Fruit fly (Drosophila melanogaster) whole organism, embryonic: ENCODE measurements around the gene CG6414.

Source experiments
- Antp ChIP-seq: fragments of 200-800 bp; sonication (Bioruptor generic); optimal IDR thresholded peaks from 3 replicates; lab custom pipeline; 2016; ENCODE audit warnings: missing biosample characterization, missing genetic modification characterization
- Asciz ChIP-seq: fragments of 200-800 bp; sonication (Bioruptor generic); optimal IDR thresholded peaks from 2 replicates; lab custom pipeline; 2017; ENCODE audit warnings: missing biosample characterization, mild to moderate bottlenecking, missing genetic modification characterization, missing genetic modification reagents
- Atf-2 ChIP-seq: fragments of 200-800 bp; sonication (Bioruptor generic); optimal IDR thresholded peaks from 2 replicates; lab custom pipeline; 2016; ENCODE audit warnings: missing biosample characterization, missing genetic modification characterization
- B-H1 ChIP-seq: fragments of 200-800 bp; sonication (Bioruptor generic); IDR thresholded peaks from 3 replicates; pipeline ENCODE4 v1.3.6; 2022; ENCODE audit warnings: missing biosample characterization, missing genetic modification characterization
- CG1024 ChIP-seq: fragments of 200-800 bp; sonication (Bioruptor generic); IDR thresholded peaks from 2 replicates; pipeline ENCODE4 v1.3.6; 2022; ENCODE audit warnings: missing biosample characterization, missing genetic modification characterization
- CG10654 ChIP-seq: fragments of 200-800 bp; sonication (Bioruptor generic); optimal IDR thresholded peaks from 2 replicates; lab custom pipeline; 2016; ENCODE audit warnings: missing biosample characterization, missing genetic modification characterization
- CG15696 ChIP-seq: fragments of 200-800 bp; sonication (Bioruptor generic); optimal IDR thresholded peaks from 2 replicates; lab custom pipeline; 2019; ENCODE audit warnings: missing biosample characterization, mild to moderate bottlenecking, missing genetic modification characterization, moderate library complexity
- CG17359 ChIP-seq: fragments of 200-800 bp; sonication (Bioruptor generic); optimal IDR thresholded peaks from 3 replicates; lab custom pipeline; 2018; ENCODE audit warnings: missing biosample characterization, mild to moderate bottlenecking, missing genetic modification characterization, moderate library complexity
- CG1792 ChIP-seq: fragments of 200-800 bp; sonication (Bioruptor generic); optimal IDR thresholded peaks from 2 replicates; lab custom pipeline; 2016; ENCODE audit warnings: missing biosample characterization, missing genetic modification characterization
- CG18011 ChIP-seq: fragments of 200-800 bp; sonication (Bioruptor generic); optimal IDR thresholded peaks from 2 replicates; lab custom pipeline; 2017; ENCODE audit warnings: missing biosample characterization, missing genetic modification characterization, mild to moderate bottlenecking, moderate library complexity, missing genotype
- CG2116 ChIP-seq: fragments of 200-800 bp; sonication (Bioruptor generic); optimal IDR thresholded peaks from 3 replicates; lab custom pipeline; 2018; ENCODE audit warnings: missing biosample characterization, mild to moderate bottlenecking, missing genetic modification characterization
- CG3407 ChIP-seq: fragments of 200-800 bp; sonication (Bioruptor generic); optimal IDR thresholded peaks from 2 replicates; lab custom pipeline; 2018; ENCODE audit warnings: missing biosample characterization, mild to moderate bottlenecking, missing genetic modification characterization
- CG4617 ChIP-seq: fragments of 200-800 bp; sonication (Bioruptor generic); optimal IDR thresholded peaks from 3 replicates; lab custom pipeline; 2016; ENCODE audit warnings: missing biosample characterization, missing genetic modification characterization, borderline replicate concordance
- CG4730 ChIP-seq: fragments of 200-800 bp; sonication (Bioruptor generic); IDR thresholded peaks from 2 replicates; pipeline ENCODE4 v1.3.6; 2022; ENCODE audit warnings: missing biosample characterization, missing genetic modification characterization
- CG5180 ChIP-seq: fragments of 200-800 bp; sonication (Bioruptor generic); optimal IDR thresholded peaks from 3 replicates; lab custom pipeline; 2017; ENCODE audit warnings: missing biosample characterization, missing genetic modification characterization, mild to moderate bottlenecking, moderate library complexity, missing genetic modification reagents
- CG6175 ChIP-seq: fragments of 200-800 bp; sonication (Bioruptor generic); IDR thresholded peaks from 3 replicates; pipeline ENCODE4 v1.3.6; 2022; ENCODE audit warnings: missing biosample characterization, missing genetic modification characterization
- CG6689 ChIP-seq: fragments of 200-800 bp; sonication (Bioruptor generic); IDR thresholded peaks from 2 replicates; pipeline ENCODE4 v1.3.6; 2022; ENCODE audit warnings: missing biosample characterization, missing genetic modification characterization
- CG6791 ChIP-seq: fragments of 200-800 bp; sonication (Bioruptor generic); IDR thresholded peaks from 3 replicates; pipeline ENCODE4 v1.3.6; 2022; ENCODE audit warnings: missing biosample characterization, missing genetic modification characterization; ENCODE audit not compliant: partially characterized antibody
- CG8281 ChIP-seq: fragments of 200-800 bp; sonication (Bioruptor generic); optimal IDR thresholded peaks from 2 replicates; lab custom pipeline; 2018; ENCODE audit warnings: missing biosample characterization, mild to moderate bottlenecking, missing genetic modification characterization, moderate library complexity
- CG8388 ChIP-seq: fragments of 200-800 bp; sonication (Bioruptor generic); optimal IDR thresholded peaks from 2 replicates; lab custom pipeline; 2019; ENCODE audit warnings: missing biosample characterization, mild to moderate bottlenecking, missing genetic modification characterization, moderate library complexity
- CG9609 ChIP-seq: fragments of 200-800 bp; sonication (Bioruptor generic); optimal IDR thresholded peaks from 3 replicates; lab custom pipeline; 2016; ENCODE audit warnings: missing biosample characterization, missing genetic modification characterization
- CG9817 ChIP-seq: fragments of 200-800 bp; sonication (Bioruptor generic); optimal IDR thresholded peaks from 2 replicates; lab custom pipeline; 2018; ENCODE audit warnings: missing biosample characterization, mild to moderate bottlenecking, missing genetic modification characterization, moderate library complexity
- CHES-1-like ChIP-seq: fragments of 200-800 bp; sonication (Bioruptor generic); optimal IDR thresholded peaks from 2 replicates; lab custom pipeline; 2016; ENCODE audit warnings: missing biosample characterization, missing genetic modification characterization
- CTCF ChIP-seq: fragments of 200-800 bp; sonication (Bioruptor generic); optimal IDR thresholded peaks from 2 replicates; lab custom pipeline; 2017; ENCODE audit warnings: missing biosample characterization, mild to moderate bottlenecking, missing genetic modification characterization, moderate library complexity
- E2f1 ChIP-seq: fragments of 200-800 bp; sonication (Bioruptor generic); IDR thresholded peaks from 2 replicates; pipeline ENCODE4 v1.3.6; 2022; ENCODE audit warnings: missing biosample characterization, missing genetic modification characterization
- Mad ChIP-seq: fragments of 200-800 bp; sonication (Bioruptor generic); optimal IDR thresholded peaks from 2 replicates; lab custom pipeline; 2016; ENCODE audit warnings: missing biosample characterization, missing genetic modification characterization
- Stat92E ChIP-seq, 3 experiments: fragments of >200 bp in 2 of 3; fragments of 200-800 bp in 1 of 3; sonication (Bioruptor generic) in 1 of 3; optimal IDR thresholded peaks; 2 replicates each; lab custom pipeline; 2017 to 2019; ENCODE audit warnings: missing biosample characterization in 3 of 3, missing genetic modification characterization in 3 of 3, mild to moderate bottlenecking in 1 of 3, moderate library complexity in 1 of 3
- ara ChIP-seq: fragments of 200-800 bp; sonication (Bioruptor generic); IDR thresholded peaks from 2 replicates; pipeline ENCODE4 v1.3.6; 2022; ENCODE audit warnings: missing biosample characterization, missing genetic modification characterization
- cad ChIP-seq: fragments of >200 bp; optimal IDR thresholded peaks from 2 replicates; lab custom pipeline; 2017; ENCODE audit warnings: missing biosample characterization, missing genetic modification characterization
- chm ChIP-seq: fragments of 200-800 bp; sonication (Bioruptor generic); IDR thresholded peaks from 2 replicates; pipeline ENCODE4 v1.3.6; 2022; ENCODE audit warnings: missing biosample characterization, missing genetic modification characterization
- croc ChIP-seq: fragments of 200-800 bp; sonication (Bioruptor generic); conservative IDR thresholded peaks from 3 replicates; pipeline ENCODE4 v1.3.6; 2022; ENCODE audit warnings: missing biosample characterization, missing genetic modification characterization
- cwo ChIP-seq: fragments of 200-800 bp; sonication (Bioruptor generic); optimal IDR thresholded peaks from 3 replicates; lab custom pipeline; 2017; ENCODE audit warnings: missing biosample characterization, missing genetic modification characterization, mild to moderate bottlenecking, moderate library complexity, missing genetic modification reagents
- dan ChIP-seq: fragments of 200-800 bp; sonication (Bioruptor generic); IDR thresholded peaks from 2 replicates; pipeline ENCODE4 v1.3.6; 2022; ENCODE audit warnings: missing biosample characterization, missing genetic modification characterization
- eve ChIP-seq, 2 experiments: fragments of >200 bp; optimal IDR thresholded peaks; 2 replicates each; lab custom pipeline; 2017; ENCODE audit warnings: missing biosample characterization in 2 of 2, missing genetic modification characterization in 2 of 2
- fd3F ChIP-seq: fragments of 200-800 bp; sonication (Bioruptor generic); optimal IDR thresholded peaks from 2 replicates; lab custom pipeline; 2018; ENCODE audit warnings: missing biosample characterization, mild to moderate bottlenecking, missing genetic modification characterization, moderate library complexity
- gem ChIP-seq: fragments of 200-800 bp; sonication (Bioruptor generic); optimal IDR thresholded peaks from 2 replicates; lab custom pipeline; 2019; ENCODE audit warnings: missing biosample characterization, mild to moderate bottlenecking, missing genetic modification characterization, moderate library complexity
- insv ChIP-seq, 2 experiments: fragments of 200-800 bp; sonication (Bioruptor generic); optimal IDR thresholded peaks; 3 replicates each; lab custom pipeline; 2016 to 2018; ENCODE audit warnings: missing biosample characterization in 2 of 2, missing genetic modification characterization in 2 of 2
- maf-S ChIP-seq: fragments of 200-800 bp; sonication (Bioruptor generic); optimal IDR thresholded peaks from 2 replicates; lab custom pipeline; 2016; ENCODE audit warnings: missing biosample characterization, missing genetic modification characterization
- mam ChIP-seq: fragments of 200-800 bp; sonication (Bioruptor generic); optimal IDR thresholded peaks from 3 replicates; lab custom pipeline; 2016; ENCODE audit warnings: missing biosample characterization, missing genetic modification characterization
- nerfin-1 ChIP-seq: fragments of 200-800 bp; sonication (Bioruptor generic); optimal IDR thresholded peaks from 3 replicates; lab custom pipeline; 2019; ENCODE audit warnings: missing biosample characterization, mild to moderate bottlenecking, missing genetic modification characterization, moderate library complexity
- pan ChIP-seq, 4 experiments: fragments of >200 bp in 3 of 4; fragments of 200-800 bp in 1 of 4; sonication (Bioruptor generic) in 1 of 4; optimal IDR thresholded peaks in 3 of 4; IDR thresholded peaks in 1 of 4; 2 replicates each; pipeline versions ENCODE4 v1.3.6 to Lab custom; 2017 to 2022; ENCODE audit warnings: missing biosample characterization in 2 of 4, missing genetic modification characterization in 2 of 4, mixed read lengths in 1 of 4
- row ChIP-seq: fragments of 200-800 bp; sonication (Bioruptor generic); IDR thresholded peaks from 3 replicates; pipeline ENCODE4 v1.3.6; 2022; ENCODE audit warnings: missing biosample characterization, missing genetic modification characterization
- sisA ChIP-seq: fragments of 200-800 bp; sonication (Bioruptor generic); IDR thresholded peaks from 2 replicates; pipeline ENCODE4 v1.3.6; 2022; ENCODE audit warnings: missing biosample characterization, missing genetic modification characterization
- slbo ChIP-seq: fragments of 200-800 bp; sonication (Bioruptor generic); IDR thresholded peaks from 2 replicates; pipeline ENCODE4 v1.3.6; 2022; ENCODE audit warnings: missing biosample characterization, missing genetic modification characterization
- so ChIP-seq: fragments of 200-800 bp; sonication (Bioruptor generic); IDR thresholded peaks from 3 replicates; pipeline ENCODE4 v1.3.6; 2022; ENCODE audit warnings: missing biosample characterization, missing genetic modification characterization
- stwl ChIP-seq: fragments of 200-800 bp; sonication (Bioruptor generic); optimal IDR thresholded peaks from 3 replicates; lab custom pipeline; 2018; ENCODE audit warnings: missing biosample characterization, mild to moderate bottlenecking, missing genetic modification characterization, moderate library complexity
- tio ChIP-seq: fragments of 200-800 bp; sonication (Bioruptor generic); optimal IDR thresholded peaks from 2 replicates; lab custom pipeline; 2017; ENCODE audit warnings: missing biosample characterization, missing genetic modification characterization, inconsistent platforms
- tup ChIP-seq: fragments of 200-800 bp; sonication (Bioruptor generic); optimal IDR thresholded peaks from 2 replicates; lab custom pipeline; 2016; ENCODE audit warnings: missing biosample characterization, mild to moderate bottlenecking, missing genetic modification characterization, moderate library complexity
- vfl ChIP-seq: fragments of 200-800 bp; sonication (Bioruptor generic); optimal IDR thresholded peaks from 2 replicates; lab custom pipeline; 2016; ENCODE audit warnings: missing biosample characterization, missing genetic modification characterization
- yki ChIP-seq: fragments of >200 bp; optimal IDR thresholded peaks from 3 replicates; lab custom pipeline; 2018
- zen ChIP-seq: fragments of 200-800 bp; sonication (Bioruptor generic); optimal IDR thresholded peaks from 3 replicates; lab custom pipeline; 2018; ENCODE audit warnings: missing biosample characterization, mild to moderate bottlenecking, missing genetic modification characterization, moderate library complexity

Gene CG6414

dm6 chrX:3950199-3950645 lies 20.9 kb downstream of the CG6414 start (continued):
- TF ChIP-seq CG5180 (GFP tag; lab: Kevin White, UChicago), result no peak
- TF ChIP-seq zen, result no peak
- no peak for TF ChIP-seq CG1792 (GFP tag; lab: Kevin White, UChicago)
- TF ChIP-seq CG2116 (GFP tag; lab: Kevin White, UChicago), result no peak
- TF ChIP-seq CG18011, result no peak
- TF ChIP-seq CG6689, result peak; percentile 13; the same call in 1 of the 2 replicates
- no peak for TF ChIP-seq CTCF (GFP tag; lab: Kevin White, UChicago)
- no peak for TF ChIP-seq yki (lab: Kevin White, UChicago)
- TF ChIP-seq insv (GFP tag; optimal IDR thresholded peaks at IDR 0.05; lab: Kevin White, UChicago), result no peak
- no peak for TF ChIP-seq ara (GFP tag; lab: Robert Waterston, UW)
- no peak for TF ChIP-seq so (GFP tag; lab: Robert Waterston, UW)
- TF ChIP-seq CG6791 (GFP tag; lab: Robert Waterston, UW), result no peak
- TF ChIP-seq Antp (GFP tag; lab: Kevin White, UChicago), result peak; percentile 7
- no peak for TF ChIP-seq pan (optimal IDR thresholded peaks at IDR 0.05; lab: Kevin White, UChicago)
- TF ChIP-seq pan (GFP tag; optimal IDR thresholded peaks at IDR 0.05 in 1 of 2, IDR thresholded peaks at IDR 0.05 in 1 of 2), result no peak
- TF ChIP-seq CG8388 (GFP tag; lab: Kevin White, UChicago), result no peak
- TF ChIP-seq chm (GFP tag; lab: Robert Waterston, UW), result no peak
- peak; percentile 42 for TF ChIP-seq fd3F (GFP tag; lab: Kevin White, UChicago)
- no peak for TF ChIP-seq B-H1 (GFP tag; lab: Robert Waterston, UW)
- TF ChIP-seq tup (GFP tag; lab: Kevin White, UChicago), result no peak
- TF ChIP-seq eve (GFP tag; optimal IDR thresholded peaks at IDR 0.05; lab: Kevin White, UChicago), result no peak
- TF ChIP-seq gem (tag; lab: Kevin White, UChicago), result no peak
- TF ChIP-seq CG9609 (GFP tag; lab: Kevin White, UChicago), result no peak
- no peak for TF ChIP-seq CG17359 (tag; lab: Kevin White, UChicago)
- TF ChIP-seq E2f1 (GFP tag; lab: Robert Waterston, UW), result no peak
- no peak for TF ChIP-seq CG4730 (GFP tag; lab: Robert Waterston, UW)
- peak; percentile 26 for TF ChIP-seq tio
- TF ChIP-seq stwl (tag; lab: Kevin White, UChicago), result no peak
- TF ChIP-seq Asciz (GFP tag; lab: Kevin White, UChicago), result no peak
- TF ChIP-seq slbo (GFP tag; lab: Robert Waterston, UW), result peak; percentile 54
- TF ChIP-seq CG9817, result no peak
- TF ChIP-seq vfl (GFP tag; lab: Kevin White, UChicago), result peak; percentile 1
- TF ChIP-seq CG8281 (tag; lab: Kevin White, UChicago), result no peak
- TF ChIP-seq CG10654 (GFP tag; lab: Kevin White, UChicago), result no peak
- TF ChIP-seq Mad (GFP tag; lab: Kevin White, UChicago), result no peak
- TF ChIP-seq dan, result no peak
- TF ChIP-seq maf-S (GFP tag; lab: Kevin White, UChicago), result peak; percentile 6
- TF ChIP-seq croc (GFP tag; lab: Robert Waterston, UW), result no peak
- no peak for TF ChIP-seq sisA (GFP tag; lab: Robert Waterston, UW)
- TF ChIP-seq Atf-2 (GFP tag; lab: Kevin White, UChicago), result peak; percentile 37
- TF ChIP-seq CG1024 (GFP tag; lab: Robert Waterston, UW), result no peak
- TF ChIP-seq CG4617 (GFP tag; lab: Kevin White, UChicago), result no peak
- peak; percentile 21 for TF ChIP-seq nerfin-1 (tag; lab: Kevin White, UChicago)
- peak; percentile 64 for TF ChIP-seq mam
- TF ChIP-seq CG3407, result no peak
- TF ChIP-seq Stat92E (GFP tag; optimal IDR thresholded peaks at IDR 0.05; lab: Kevin White, UChicago), result no peak
- peak; percentile 1 for TF ChIP-seq cwo
- no peak for TF ChIP-seq CG6175 (GFP tag; lab: Robert Waterston, UW)
- no peak for TF ChIP-seq cad
- peak; percentile 47; the same call in 2 of the 3 replicates for TF ChIP-seq row (GFP tag; lab: Robert Waterston, UW)
- no peak for TF ChIP-seq CHES-1-like
- TF ChIP-seq CG15696 (tag; lab: Kevin White, UChicago), result no peak
